Worm (Caenorhabditis elegans): ENCODE measurements around the gene T20B3.1.

DNA sequence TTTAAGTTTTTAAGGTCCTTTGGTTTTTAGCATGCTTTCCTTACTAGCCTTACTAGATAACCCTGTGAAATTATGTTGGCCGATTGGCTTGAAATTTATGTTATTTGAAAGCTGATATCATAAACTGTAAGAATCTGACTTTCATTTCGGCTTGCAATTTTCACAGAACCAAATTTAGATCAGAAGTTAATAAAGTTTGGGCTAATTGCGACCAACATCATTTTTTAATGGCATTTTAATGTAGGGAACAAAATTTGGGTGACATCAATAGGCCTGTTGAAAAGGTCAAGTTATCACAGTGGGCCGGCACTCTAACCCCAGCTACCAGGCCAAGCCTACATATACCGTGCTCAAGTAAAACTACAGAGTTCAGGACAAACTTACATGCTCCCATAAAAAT lies 15.9 kb downstream of the T20B3.1 start:
- TF ChIP-seq pha-4 (tag; optimal IDR thresholded peaks at IDR 0.05) (no peak), dpff-1 (tag; optimal IDR thresholded peaks at IDR 0.05) (no peak), mxl-1 (tag; optimal IDR thresholded peaks at IDR 0.05) (no peak)

Measured in whole organism, young adult.